Worm (Caenorhabditis elegans) whole organism, L4/young adult: ENCODE measurements around the gene W03C9.6.
A peak's percentile ranks its signal among the peaks of the same experiment; 100 is the strongest.

ENCODE experiments used
- W03F9.2 ChIP-seq: fragments of 150-350 bp; optimal IDR thresholded peaks from 2 replicates; lab custom pipeline; 2014; ENCODE audit warnings: missing biosample characterization, missing genetic modification characterization
- dao-5 ChIP-seq: sonication (generic microtip); optimal IDR thresholded peaks from 2 replicates; lab custom pipeline; 2016; ENCODE audit warnings: missing genotype, missing genetic modification characterization, moderate library complexity, missing compliant biosample characterization
- him-1 ChIP-seq: sonication (generic microtip); optimal IDR thresholded peaks from 2 replicates; lab custom pipeline; 2016; ENCODE audit warnings: missing genotype, missing genetic modification reagents, missing genetic modification characterization, missing compliant biosample characterization

The W03C9.6 gene

DNA sequence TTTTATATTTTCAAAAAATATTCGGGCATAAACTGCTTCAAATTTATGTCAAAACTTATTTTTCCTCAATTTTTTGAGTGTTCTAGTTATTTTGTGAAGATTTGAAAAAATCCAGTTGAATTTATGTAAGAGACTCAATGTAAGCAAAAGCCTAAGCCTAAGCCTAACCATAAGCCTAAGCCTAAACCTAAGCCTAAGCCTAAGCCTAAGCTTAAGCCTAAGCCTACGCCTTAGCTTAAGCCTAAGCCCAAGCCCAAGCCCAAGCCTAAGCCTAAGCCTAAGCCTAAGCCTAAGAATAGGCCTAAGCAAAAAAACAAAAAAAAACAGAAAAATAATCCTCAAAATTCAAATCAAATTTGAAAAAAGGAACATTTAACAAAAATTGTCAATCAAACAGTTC lies 24.2 kb upstream of the W03C9.6 start:
- TF ChIP-seq him-1 (tag; lab: Kevin White, UChicago) (no peak), W03F9.2 (no peak), dao-5 (no peak)

DNA sequence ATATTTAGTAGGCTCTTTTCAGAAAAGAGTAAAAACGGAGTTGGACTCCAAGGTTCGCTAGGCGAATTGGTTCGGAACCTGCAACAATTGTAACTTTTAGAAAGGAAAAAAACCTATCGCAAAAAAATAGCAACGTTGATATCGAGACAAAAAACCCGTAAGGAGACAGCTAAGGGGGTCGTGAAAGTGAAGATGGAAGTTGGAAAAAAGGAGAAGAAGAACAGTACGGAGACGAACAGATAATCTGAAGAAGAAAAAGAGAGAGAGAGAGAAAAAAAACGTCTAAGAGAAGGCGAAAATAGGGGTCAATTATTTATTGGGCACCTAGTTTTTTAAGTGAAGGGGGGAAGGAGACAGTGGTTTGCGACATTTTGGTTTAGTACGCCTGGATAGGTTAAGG lies 19.0 kb upstream of the W03C9.6 start, which contains the start of gene lin-29:
TSS of gene lin-29 (minus strand) at position 78 of the 400 bp plus-strand sequence.
- TF ChIP-seq dao-5 (no peak), W03F9.2 (no peak), him-1 (tag; lab: Kevin White, UChicago) (no peak)

DNA sequence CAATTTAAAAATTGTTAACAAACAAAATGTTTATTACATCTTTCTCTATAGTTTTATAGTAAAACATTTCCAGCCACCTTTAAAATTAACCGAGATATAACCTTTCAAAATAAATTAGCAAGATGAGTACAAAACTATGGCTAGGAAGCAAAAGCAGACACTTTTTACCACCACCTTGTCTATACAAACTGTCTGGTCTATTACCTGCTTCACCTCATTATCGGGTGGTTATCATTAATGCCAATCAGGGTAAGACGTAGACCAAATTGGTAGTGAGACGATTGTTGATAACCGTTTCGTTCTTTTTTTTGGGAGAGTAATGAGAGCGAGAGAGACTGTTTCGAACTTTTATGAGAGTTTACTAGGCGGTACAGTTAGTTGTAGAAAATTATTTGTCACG lies 17.9 kb upstream of the W03C9.6 start:
- no peak for TF ChIP-seq dao-5
- no peak for TF ChIP-seq W03F9.2
- no peak for TF ChIP-seq him-1 (tag; lab: Kevin White, UChicago)

DNA sequence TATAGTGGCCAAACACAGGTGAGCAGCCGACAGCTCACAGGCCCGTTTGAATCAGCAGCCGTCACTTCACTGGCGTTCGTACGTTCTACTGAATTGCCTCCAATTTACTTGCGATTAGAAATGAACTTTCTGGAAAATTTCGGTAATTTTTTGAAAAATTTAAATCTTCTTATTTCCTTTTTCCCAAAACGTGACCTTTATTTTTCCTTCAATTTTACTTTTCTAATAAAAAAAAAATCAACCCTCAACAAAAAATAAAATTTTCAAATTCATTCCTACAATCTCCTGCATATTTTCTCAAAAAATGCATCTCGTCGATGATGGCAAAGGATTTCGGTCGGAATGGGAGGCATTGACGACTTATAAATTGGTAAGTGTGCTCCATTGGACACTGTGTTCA lies 5.8 kb upstream of the W03C9.6 start, which contains the start of gene W03C9.8:
TSS of gene W03C9.8 (plus strand) at position 301 of the 400 bp plus-strand sequence.
- TF ChIP-seq him-1 (tag; lab: Kevin White, UChicago) (no peak), W03F9.2 (no peak), dao-5 (no peak)

DNA sequence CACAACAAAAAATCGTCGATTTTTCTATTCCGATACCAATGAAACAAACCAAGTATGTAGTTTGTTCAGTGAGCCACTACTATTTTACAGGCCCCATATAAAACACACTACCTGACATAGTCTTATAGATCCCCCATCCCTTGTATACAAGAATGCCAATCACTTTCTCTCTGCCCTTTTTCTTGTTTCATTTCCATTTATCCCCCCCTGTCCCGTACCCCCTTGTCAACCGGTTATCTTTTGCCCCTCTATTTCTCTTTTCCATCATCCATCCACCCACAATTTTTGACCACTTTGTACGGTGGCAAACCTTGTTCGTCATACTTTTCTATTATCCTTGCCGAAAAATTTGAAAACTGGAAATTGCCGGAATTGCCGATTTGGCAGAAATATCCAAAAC lies 1.3 kb upstream of the W03C9.6 start:
- no peak for TF ChIP-seq W03F9.2
- no peak for TF ChIP-seq dao-5
- no peak for TF ChIP-seq him-1 (tag; lab: Kevin White, UChicago)

DNA sequence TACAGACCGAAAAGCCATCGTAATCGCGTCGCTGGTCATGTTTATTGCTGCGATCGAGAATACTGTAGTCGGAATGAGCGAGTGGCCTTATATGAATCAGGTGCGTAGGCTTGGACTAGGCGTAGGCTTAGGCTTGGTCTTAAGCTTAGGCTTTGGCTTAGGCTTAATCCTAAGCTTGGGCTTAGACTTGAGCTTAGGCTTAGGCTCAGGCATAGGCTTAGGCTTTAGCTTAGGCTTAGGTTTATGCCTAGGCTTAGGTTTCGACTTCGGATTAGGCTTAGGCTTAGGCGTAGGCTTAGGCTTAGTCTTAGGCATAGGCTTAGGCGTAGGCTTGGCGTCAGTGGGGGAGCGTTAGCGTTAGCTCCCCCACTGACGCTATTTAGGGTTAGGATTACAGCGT lies 503 bp downstream of the W03C9.6 start:
- TF ChIP-seq W03F9.2, result no peak
- no peak for TF ChIP-seq him-1 (tag; lab: Kevin White, UChicago)
- no peak for TF ChIP-seq dao-5

DNA sequence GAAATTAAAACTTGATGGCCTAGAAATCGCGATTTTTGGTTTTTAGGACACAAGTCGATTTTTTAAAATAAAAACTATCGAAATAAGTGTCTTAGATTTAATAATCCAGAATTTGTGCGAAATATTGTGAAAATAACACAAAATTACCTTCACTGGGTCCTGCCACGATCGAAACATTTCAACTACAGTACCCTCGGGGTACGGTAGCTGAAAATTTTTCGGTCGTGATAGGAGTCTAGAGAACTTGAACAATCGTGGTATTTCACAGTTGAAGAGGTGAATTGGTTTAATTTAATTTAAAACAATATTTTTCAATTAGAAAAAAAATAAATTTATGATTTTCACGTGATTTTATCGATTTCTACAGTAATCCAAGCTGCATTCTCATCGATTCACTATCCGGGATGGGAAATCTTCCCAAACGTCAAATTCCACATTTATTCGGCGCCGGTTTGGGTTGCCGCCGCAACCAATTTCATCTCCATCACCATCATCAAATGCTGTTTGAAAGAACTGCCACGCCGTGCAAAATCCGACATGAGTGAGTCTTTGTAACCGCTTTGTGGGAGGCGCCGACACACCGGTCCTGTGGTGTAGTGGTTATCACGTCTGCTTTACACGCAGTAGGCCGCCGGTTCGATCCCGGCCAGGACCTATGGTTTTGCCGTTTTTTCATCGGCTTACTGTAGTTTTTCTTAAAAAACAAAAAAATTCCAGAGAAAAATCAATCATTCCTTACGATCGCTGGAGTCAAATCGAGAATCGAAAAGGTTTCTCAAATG lies 4.7 kb downstream of the W03C9.6 start:
- no peak for TF ChIP-seq W03F9.2
- no peak for TF ChIP-seq him-1 (tag; lab: Kevin White, UChicago)
- no peak for TF ChIP-seq dao-5

DNA sequence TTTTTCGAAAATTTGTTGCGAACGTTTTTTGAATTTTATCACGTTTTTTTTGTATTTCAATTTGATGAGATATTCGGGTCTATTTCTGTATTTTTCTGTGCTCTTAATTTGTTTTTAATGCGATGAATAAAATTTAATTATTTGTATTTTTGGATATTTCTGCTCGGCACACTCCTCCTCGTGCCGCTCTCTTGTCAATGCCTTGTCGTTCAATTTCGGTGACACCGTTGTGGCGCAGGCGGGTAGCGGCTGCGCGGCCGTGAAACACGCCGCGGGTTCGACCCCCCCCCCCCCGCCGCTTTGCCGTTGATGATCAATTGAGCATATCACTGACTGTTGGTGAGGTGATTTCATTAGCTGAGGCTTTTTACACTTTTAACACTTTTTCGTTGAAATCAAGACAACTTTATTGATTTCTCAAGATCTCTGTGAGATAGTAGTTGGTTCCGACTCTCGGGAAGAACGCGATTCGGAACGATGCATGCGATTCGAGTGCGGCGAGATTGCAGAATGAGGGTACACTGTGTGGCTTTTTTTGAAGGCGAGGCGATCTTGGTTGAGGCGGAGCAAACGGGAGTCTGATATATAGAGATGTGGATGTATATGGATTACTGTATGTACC lies 6.4 kb downstream of the W03C9.6 start:
- TF ChIP-seq W03F9.2 (peak; percentile 31), dao-5 (peak; percentile 96), him-1 (tag; lab: Kevin White, UChicago) (peak; percentile 82)

DNA sequence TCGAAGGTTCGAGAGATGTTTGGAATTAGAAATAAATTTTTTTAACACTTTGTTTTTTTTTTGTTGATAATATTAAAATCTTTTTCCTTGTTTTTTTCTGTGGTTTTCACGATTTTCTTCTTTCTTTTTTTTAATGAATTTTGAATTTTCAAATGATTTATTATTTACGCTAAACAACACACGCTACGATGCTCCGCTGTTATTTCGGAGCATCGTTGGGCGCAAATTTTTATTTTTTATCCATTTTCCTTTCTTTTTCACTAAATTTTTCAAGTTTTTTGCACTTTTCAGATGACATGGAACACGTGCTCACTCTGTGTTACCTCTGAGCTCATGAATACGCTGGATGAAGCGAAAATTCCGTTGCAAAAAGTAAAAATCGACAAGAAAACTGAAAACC lies 7.8 kb downstream of the W03C9.6 start, which contains the start of the genes W03C9.1 and W03C9.2:
TSS of gene W03C9.1 (minus strand) at position 46 of the 400 bp plus-strand sequence.
TSS of gene W03C9.2 (plus strand) at position 286 of the 400 bp plus-strand sequence.
- TF ChIP-seq W03F9.2, result no peak
- no peak for TF ChIP-seq him-1 (tag; lab: Kevin White, UChicago)
- TF ChIP-seq dao-5, result no peak

DNA sequence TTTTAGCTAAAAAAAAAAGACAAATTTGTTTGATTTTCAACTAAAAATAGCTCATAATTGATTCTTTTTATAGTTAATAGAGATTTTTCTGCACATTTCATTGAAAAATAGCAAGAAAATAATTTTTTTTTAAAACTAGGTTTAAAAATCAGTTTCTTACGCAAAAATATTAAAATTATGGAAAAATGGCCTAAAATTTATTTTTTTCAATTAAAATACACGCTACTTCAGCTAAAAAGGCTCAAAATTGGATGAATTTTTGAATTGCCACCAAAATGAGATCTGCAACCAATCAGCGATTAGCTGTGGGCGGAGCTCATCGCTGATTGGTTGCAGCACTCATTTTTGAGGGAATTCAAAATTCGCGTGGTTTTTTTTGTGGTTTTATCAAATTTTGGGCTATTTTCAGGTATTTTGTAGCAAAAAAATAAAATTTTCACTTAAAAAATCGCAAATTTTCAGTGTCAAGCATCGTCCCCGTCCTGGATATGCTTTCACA lies 8.9 kb downstream of the W03C9.6 start:
- TF ChIP-seq W03F9.2 (no peak), dao-5 (no peak)

DNA sequence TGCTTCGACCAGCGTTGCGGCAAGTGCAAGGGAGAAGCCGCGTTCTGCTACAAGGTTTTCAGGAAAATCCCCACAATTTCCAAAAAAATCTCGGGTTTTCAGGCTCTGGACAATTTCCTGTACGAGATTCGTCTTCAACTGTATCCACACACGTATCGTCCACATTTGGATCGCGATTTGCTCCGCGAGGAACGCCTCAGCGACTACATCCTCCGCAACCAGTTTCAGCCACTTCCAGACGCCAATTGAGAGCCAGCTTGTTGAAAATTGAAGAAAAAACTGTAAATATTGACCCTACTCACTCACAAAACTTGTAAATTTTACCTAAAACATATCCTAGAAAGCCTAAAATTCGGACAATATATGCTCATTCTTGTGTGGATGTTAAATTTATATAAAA lies 10.5 kb downstream of the W03C9.6 start:
- TF ChIP-seq him-1 (tag; lab: Kevin White, UChicago) (no peak), dao-5 (no peak), W03F9.2 (no peak)

DNA sequence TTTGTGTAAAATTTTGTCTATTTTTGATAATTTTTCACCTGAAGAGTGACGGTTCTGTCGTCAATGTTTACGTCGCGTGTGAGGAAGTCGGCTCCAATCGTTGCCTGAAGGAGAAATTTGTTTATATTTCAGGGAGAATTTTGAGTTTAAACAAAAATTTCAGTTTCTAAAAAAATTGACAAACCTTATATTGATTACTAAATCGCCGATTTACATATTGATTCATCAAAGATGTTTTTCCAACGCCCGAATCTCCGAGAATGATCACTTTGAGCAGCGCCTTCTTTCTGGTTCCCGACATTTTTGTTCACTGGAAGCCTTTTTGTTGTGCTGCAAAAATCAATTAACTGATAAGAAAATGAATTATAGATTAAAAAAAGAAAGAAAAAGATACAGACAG lies 12.3 kb downstream of the W03C9.6 start, which contains the start of gene rab-7:
TSS of gene rab-7 (minus strand) at position 330 of the 400 bp plus-strand sequence.
- TF ChIP-seq W03F9.2, result no peak
- no peak for TF ChIP-seq dao-5
- TF ChIP-seq him-1 (tag; lab: Kevin White, UChicago), result no peak

DNA sequence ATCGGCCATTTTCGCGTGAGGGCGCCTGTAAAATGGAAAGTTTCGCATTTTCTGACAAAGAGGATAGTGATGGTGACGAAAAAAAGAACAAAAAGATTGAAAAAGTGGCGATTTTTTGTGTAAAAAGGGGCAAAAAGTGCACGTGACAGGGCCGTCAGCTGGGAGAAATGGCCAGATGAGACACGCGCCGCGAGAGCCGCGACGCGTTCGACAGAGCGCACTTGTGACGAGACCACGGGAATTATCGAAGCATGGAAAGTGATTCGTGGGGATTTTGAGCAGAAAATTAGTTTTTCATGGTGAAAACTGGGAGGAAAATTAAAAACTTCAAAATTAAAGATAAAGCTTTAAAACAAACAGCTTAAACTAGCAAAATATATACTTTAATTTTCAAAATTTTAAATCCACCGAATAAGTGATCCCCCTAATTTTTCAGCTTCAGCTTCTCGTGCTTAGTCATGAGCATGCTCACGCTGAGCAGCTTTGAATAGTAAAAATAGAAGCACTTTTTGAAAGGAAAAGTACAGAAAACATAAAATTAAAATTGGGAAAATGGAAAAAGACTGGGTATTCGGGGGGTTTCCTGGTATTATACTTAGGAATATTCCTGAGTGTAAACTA lies 13.3 kb downstream of the W03C9.6 start, which contains the start of gene W03C9.5:
TSS of gene W03C9.5 (minus strand) at position 38 of the 621 bp plus-strand sequence.
- TF ChIP-seq him-1 (tag; lab: Kevin White, UChicago) (peak; percentile 73), dao-5 (no peak), W03F9.2 (peak; percentile 92)

DNA sequence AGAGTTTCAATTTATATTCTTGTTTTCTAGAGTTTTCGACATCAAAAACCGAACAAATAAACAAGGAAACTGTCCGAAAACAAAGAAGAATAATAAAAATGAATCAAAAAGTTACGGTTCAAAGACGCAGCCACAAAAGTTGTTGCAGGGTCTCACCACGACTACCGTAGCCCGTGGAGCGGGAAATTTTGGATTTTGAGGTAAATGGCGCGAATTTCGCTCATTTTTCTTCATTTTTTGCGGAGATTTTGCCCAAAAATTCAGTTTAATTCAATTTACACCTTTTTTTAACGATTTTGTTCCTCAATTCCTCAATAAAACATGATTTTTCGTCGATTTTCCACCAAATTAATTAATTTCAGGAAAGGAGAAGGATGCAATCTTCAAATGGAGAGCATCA lies 14.0 kb downstream of the W03C9.6 start, which contains the start of gene mex-1:
TSS of gene mex-1 (plus strand) at position 363 of the 400 bp plus-strand sequence.
- TF ChIP-seq W03F9.2, result peak; percentile 57
- TF ChIP-seq him-1 (tag; lab: Kevin White, UChicago), result no peak
